Worm (Caenorhabditis elegans): Measurements from ENCODE around the gene F32D8.2.

Gene F32D8.2

ce11 chrV:10867586-10867985 is 16.0 kb upstream of the F32D8.2 start:
- TF ChIP-seq ceh-39 (tag; optimal IDR thresholded peaks at IDR 0.05) (no peak), nhr-2 (tag; optimal IDR thresholded peaks at IDR 0.05) (no peak), unc-120 (tag; optimal IDR thresholded peaks at IDR 0.05; ENCODE audit: poor library complexity, severe bottlenecking) (no peak)

DNA sequence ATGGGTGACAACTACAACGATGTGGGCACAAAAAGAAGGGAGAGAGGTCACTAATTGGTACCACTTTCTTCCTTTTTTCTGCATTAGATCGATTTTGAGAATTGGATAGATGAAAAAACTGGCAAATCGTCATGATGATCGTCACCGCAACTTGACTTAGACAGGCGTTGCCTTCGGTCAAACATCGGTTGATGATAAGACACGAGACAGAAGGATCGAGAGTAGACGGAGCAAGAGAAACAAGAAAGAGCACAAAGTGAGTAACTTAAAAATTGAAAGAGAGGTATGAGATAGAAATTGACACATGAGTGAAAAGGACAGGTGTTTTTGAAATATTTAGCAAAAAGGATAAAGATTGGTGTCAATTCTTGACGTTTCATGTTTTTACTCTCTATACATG is 13.5 kb upstream of the F32D8.2 start:
- TF ChIP-seq tbx-8 (GFP tag; optimal IDR thresholded peaks at IDR 0.05), result no peak
- no peak for TF ChIP-seq nhr-76 (tag; optimal IDR thresholded peaks at IDR 0.05)
- TF ChIP-seq hlh-1 (tag; optimal IDR thresholded peaks at IDR 0.05), result no peak
- TF ChIP-seq M03D4.4 (tag; optimal IDR thresholded peaks at IDR 0.05), result no peak
- TF ChIP-seq cnd-1 (tag; optimal IDR thresholded peaks at IDR 0.05), result no peak
- TF ChIP-seq sem-2 (GFP tag; optimal IDR thresholded peaks at IDR 0.05), result no peak
- no peak for TF ChIP-seq unc-120 (tag; optimal IDR thresholded peaks at IDR 0.05; ENCODE audit: poor library complexity, severe bottlenecking)
- TF ChIP-seq lin-32 (GFP tag; optimal IDR thresholded peaks at IDR 0.05), result no peak
- TF ChIP-seq ceh-83 (GFP tag; optimal IDR thresholded peaks at IDR 0.05), result no peak
- no peak for TF ChIP-seq mep-1 (tag; optimal IDR thresholded peaks at IDR 0.05)
- TF ChIP-seq mab-5 (tag; optimal IDR thresholded peaks at IDR 0.05), result no peak

ce11 chrV:10871457-10871861 is 12.1 kb upstream of the F32D8.2 start:
- TF ChIP-seq mls-2 (tag; optimal IDR thresholded peaks at IDR 0.05) (no peak), cnd-1 (tag; optimal IDR thresholded peaks at IDR 0.05) (no peak), flh-1 (GFP tag; optimal IDR thresholded peaks at IDR 0.05) (no peak), mep-1 (tag; optimal IDR thresholded peaks at IDR 0.05) (no peak), sptf-1 (tag; optimal IDR thresholded peaks at IDR 0.05) (peak; percentile 6), bed-3 (GFP tag; optimal IDR thresholded peaks at IDR 0.05) (no peak), nhr-28 (tag; optimal IDR thresholded peaks at IDR 0.05) (no peak), ceh-83 (GFP tag; optimal IDR thresholded peaks at IDR 0.05) (no peak), snpc-4 (tag; optimal IDR thresholded peaks at IDR 0.05) (no peak), lin-13 (tag; optimal IDR thresholded peaks at IDR 0.05) (no peak), M03D4.4 (tag; optimal IDR thresholded peaks at IDR 0.05) (no peak), drap-1 (GFP tag; optimal IDR thresholded peaks at IDR 0.05) (no peak), ceh-43 (GFP tag; optimal IDR thresholded peaks at IDR 0.05) (no peak), lsy-2 (tag; optimal IDR thresholded peaks at IDR 0.05) (no peak), unc-62 (GFP tag; optimal IDR thresholded peaks at IDR 0.05) (no peak), ces-1 (GFP tag; optimal IDR thresholded peaks at IDR 0.05) (peak; percentile 71), ceh-39 (tag; optimal IDR thresholded peaks at IDR 0.05) (no peak), nhr-2 (tag; optimal IDR thresholded peaks at IDR 0.05) (no peak)

DNA sequence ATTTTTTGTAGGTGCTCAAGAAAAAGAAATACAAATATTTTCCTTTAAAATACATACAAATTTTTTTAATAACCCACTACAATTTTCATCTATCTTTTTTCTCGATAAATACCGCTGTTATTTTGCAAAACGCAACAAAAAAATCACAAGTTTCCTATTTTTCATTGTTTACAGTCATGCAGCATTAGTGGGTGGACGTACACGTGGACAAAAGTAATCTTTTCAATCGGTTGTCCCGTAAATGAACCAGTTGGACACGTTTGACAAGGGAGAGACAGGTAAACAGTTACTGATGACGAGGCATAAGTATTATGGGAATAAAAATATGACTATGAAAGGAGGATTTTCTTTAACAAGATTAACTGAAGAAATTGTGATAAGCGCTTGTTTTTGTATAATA is 10.4 kb upstream of the F32D8.2 start:
- TF ChIP-seq mep-1 (tag; optimal IDR thresholded peaks at IDR 0.05) (no peak), ztf-11 (tag; optimal IDR thresholded peaks at IDR 0.05) (no peak), zip-8 (tag; optimal IDR thresholded peaks at IDR 0.05) (no peak), mab-5 (tag; optimal IDR thresholded peaks at IDR 0.05) (no peak), bed-3 (GFP tag; optimal IDR thresholded peaks at IDR 0.05) (no peak), ceh-83 (GFP tag; optimal IDR thresholded peaks at IDR 0.05) (no peak), nhr-12 (tag; optimal IDR thresholded peaks at IDR 0.05) (no peak), ceh-39 (tag; optimal IDR thresholded peaks at IDR 0.05) (no peak), nhr-237 (tag; optimal IDR thresholded peaks at IDR 0.05) (no peak)

DNA sequence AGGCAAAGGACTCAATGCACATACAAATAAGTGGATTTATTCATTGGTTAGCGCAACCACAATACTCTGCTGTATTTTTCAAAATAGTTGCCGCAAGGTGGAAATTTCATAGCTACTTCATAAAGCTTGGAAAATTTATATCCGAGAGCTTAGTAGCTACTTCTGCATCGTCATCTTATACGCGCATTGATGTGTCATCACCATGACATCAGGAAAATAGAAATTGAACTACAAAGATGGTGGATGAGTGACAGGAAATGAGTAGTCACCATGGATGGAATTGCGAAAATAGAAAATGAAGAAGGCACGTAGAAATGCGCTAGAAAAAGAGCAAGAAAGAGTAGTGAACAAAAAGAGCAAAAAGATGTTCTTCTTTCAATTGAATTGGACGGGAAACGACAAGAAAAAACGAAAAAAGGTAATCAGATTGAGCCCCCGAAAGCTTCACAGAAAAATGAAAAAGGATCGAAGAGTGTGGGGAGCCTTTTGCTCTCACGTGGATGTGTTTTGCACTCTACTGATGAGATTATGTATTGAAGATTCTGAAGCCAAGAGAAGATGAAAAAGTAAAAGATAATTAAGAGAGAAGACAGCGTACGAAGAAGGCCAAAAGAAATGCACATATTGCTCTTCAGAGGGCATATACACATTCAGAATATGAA is 8.5 kb upstream of the F32D8.2 start:
- TF ChIP-seq drap-1 (GFP tag; optimal IDR thresholded peaks at IDR 0.05) (no peak), ces-1 (GFP tag; optimal IDR thresholded peaks at IDR 0.05) (peak; percentile 67), unc-62 (GFP tag; optimal IDR thresholded peaks at IDR 0.05) (no peak), ztf-11 (tag; optimal IDR thresholded peaks at IDR 0.05) (no peak)

ce11 chrV:10876512-10876911 is 7.1 kb upstream of the F32D8.2 start:
- TF ChIP-seq mab-5 (tag; optimal IDR thresholded peaks at IDR 0.05), result no peak
- no peak for TF ChIP-seq unc-39 (tag; optimal IDR thresholded peaks at IDR 0.05)
- TF ChIP-seq M03D4.4 (tag; optimal IDR thresholded peaks at IDR 0.05), result no peak
- TF ChIP-seq ztf-11 (tag; optimal IDR thresholded peaks at IDR 0.05), result no peak
- no peak for TF ChIP-seq lsy-2 (tag; optimal IDR thresholded peaks at IDR 0.05)
- no peak for TF ChIP-seq pha-4 (tag; optimal IDR thresholded peaks at IDR 0.05)
- no peak for TF ChIP-seq blmp-1 (tag; optimal IDR thresholded peaks at IDR 0.05)
- TF ChIP-seq unc-120 (tag; optimal IDR thresholded peaks at IDR 0.05; ENCODE audit: poor library complexity, severe bottlenecking), result no peak
- TF ChIP-seq ceh-43 (GFP tag; optimal IDR thresholded peaks at IDR 0.05), result no peak
- TF ChIP-seq nhr-12 (tag; optimal IDR thresholded peaks at IDR 0.05), result no peak
- TF ChIP-seq sptf-1 (tag; optimal IDR thresholded peaks at IDR 0.05), result no peak

All from whole organism, mixed stage, embryonic.